Worm (Caenorhabditis elegans): Measurements from ENCODE around the gene cyp-34A9.

cyp-34A9 gene

ce11 chrV:3970410-3970809 lies at the start of gene cyp-34A9:
Gene cyp-34A9, minus strand, starts transcription at chrV:3970540.
- TF ChIP-seq nhr-28 (tag; optimal IDR thresholded peaks at IDR 0.05): no peak
- peak; percentile 10 for TF ChIP-seq pha-4 (tag; optimal IDR thresholded peaks at IDR 0.05)
- no peak for TF ChIP-seq daf-12 (tag; optimal IDR thresholded peaks at IDR 0.05)
- peak; percentile 80 for TF ChIP-seq elt-2 (tag; optimal IDR thresholded peaks at IDR 0.05)
- TF ChIP-seq mdl-1 (tag; optimal IDR thresholded peaks at IDR 0.05): no peak
- TF ChIP-seq zag-1 (tag; optimal IDR thresholded peaks at IDR 0.05): no peak
- peak; percentile 71 for TF ChIP-seq pqm-1 (tag; optimal IDR thresholded peaks at IDR 0.05)
- no peak for TF ChIP-seq fkh-2 (tag; optimal IDR thresholded peaks at IDR 0.05)

DNA sequence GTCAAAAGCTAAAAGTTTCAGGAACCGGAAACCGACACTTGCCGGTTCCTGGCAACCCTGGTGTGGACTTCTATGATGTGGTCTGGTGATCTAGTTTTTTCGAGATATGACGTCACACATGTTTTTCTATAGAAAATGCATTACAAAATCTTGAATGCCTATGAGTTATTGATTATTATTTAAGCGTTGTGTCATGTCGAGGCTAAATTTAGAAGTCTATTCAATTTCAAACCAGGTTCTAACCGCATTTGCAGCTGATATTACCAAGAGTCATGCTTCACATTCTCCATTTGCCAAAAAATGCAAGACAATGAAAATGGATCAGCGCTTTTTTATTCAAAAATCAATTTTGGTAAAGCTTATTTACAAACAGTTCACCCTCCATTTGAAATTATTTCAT lies 48.8 kb upstream of the cyp-34A9 start, which contains the start of gene K09D9.3:
K09D9.3 (plus strand) TSS at position 301 of the 400 bp plus-strand sequence.
- TF ChIP-seq fkh-10 (GFP tag; optimal IDR thresholded peaks at IDR 0.05) (no peak), ceh-28 (tag; optimal IDR thresholded peaks at IDR 0.05) (no peak), egl-27 (tag; optimal IDR thresholded peaks at IDR 0.05) (no peak), ztf-11 (tag; optimal IDR thresholded peaks at IDR 0.05) (no peak), ZK546.5 (tag; optimal IDR thresholded peaks at IDR 0.05) (no peak), ceh-16 (tag; optimal IDR thresholded peaks at IDR 0.05) (no peak), mdl-1 (tag; optimal IDR thresholded peaks at IDR 0.05) (no peak), R02D3.7 (tag; optimal IDR thresholded peaks at IDR 0.05) (no peak), elt-3 (tag; optimal IDR thresholded peaks at IDR 0.05) (no peak), mml-1 (tag; optimal IDR thresholded peaks at IDR 0.05) (no peak), nhr-76 (tag; optimal IDR thresholded peaks at IDR 0.05) (no peak), ama-1 (optimal IDR thresholded peaks at IDR 0.05) (no peak), hmg-11 (tag; optimal IDR thresholded peaks at IDR 0.05) (no peak), nhr-237 (tag; optimal IDR thresholded peaks at IDR 0.05) (no peak), pqm-1 (tag; optimal IDR thresholded peaks at IDR 0.05) (no peak), aly-2 (tag; optimal IDR thresholded peaks at IDR 0.05) (no peak), egl-5 (tag; optimal IDR thresholded peaks at IDR 0.05) (no peak)

- no peak for TF ChIP-seq nhr-25 (tag; optimal IDR thresholded peaks at IDR 0.05)
- TF ChIP-seq nhr-12 (tag; optimal IDR thresholded peaks at IDR 0.05): no peak
- TF ChIP-seq zag-1 (tag; optimal IDR thresholded peaks at IDR 0.05): no peak
- TF ChIP-seq ZK546.5 (tag; optimal IDR thresholded peaks at IDR 0.05): no peak
- TF ChIP-seq snpc-4 (tag; optimal IDR thresholded peaks at IDR 0.05): no peak
- no peak for TF ChIP-seq nhr-23 (tag; optimal IDR thresholded peaks at IDR 0.05)
- no peak for TF ChIP-seq sea-2 (GFP tag; optimal IDR thresholded peaks at IDR 0.05)
- TF ChIP-seq elt-2 (tag; optimal IDR thresholded peaks at IDR 0.05): no peak
- no peak for TF ChIP-seq nhr-28 (tag; optimal IDR thresholded peaks at IDR 0.05)
- TF ChIP-seq mml-1 (tag; optimal IDR thresholded peaks at IDR 0.05): no peak
- TF ChIP-seq nhr-77 (tag; optimal IDR thresholded peaks at IDR 0.05): no peak
- TF ChIP-seq nhr-237 (tag; optimal IDR thresholded peaks at IDR 0.05): no peak
- TF ChIP-seq nhr-76 (tag; optimal IDR thresholded peaks at IDR 0.05): no peak
- TF ChIP-seq ceh-16 (tag; optimal IDR thresholded peaks at IDR 0.05): no peak
- TF ChIP-seq jun-1 (tag; optimal IDR thresholded peaks at IDR 0.05): no peak
- TF ChIP-seq mdl-1 (tag; optimal IDR thresholded peaks at IDR 0.05): no peak
- no peak for TF ChIP-seq lin-15B (tag; optimal IDR thresholded peaks at IDR 0.05)
- TF ChIP-seq lsy-12 (tag; optimal IDR thresholded peaks at IDR 0.05): no peak
- no peak for TF ChIP-seq tbx-2 (tag; optimal IDR thresholded peaks at IDR 0.05)
- no peak for TF ChIP-seq fkh-2 (tag; optimal IDR thresholded peaks at IDR 0.05)
These were observed 48.3 kb upstream of the cyp-34A9 start for ce11 chrV:4018591-4018990.

DNA sequence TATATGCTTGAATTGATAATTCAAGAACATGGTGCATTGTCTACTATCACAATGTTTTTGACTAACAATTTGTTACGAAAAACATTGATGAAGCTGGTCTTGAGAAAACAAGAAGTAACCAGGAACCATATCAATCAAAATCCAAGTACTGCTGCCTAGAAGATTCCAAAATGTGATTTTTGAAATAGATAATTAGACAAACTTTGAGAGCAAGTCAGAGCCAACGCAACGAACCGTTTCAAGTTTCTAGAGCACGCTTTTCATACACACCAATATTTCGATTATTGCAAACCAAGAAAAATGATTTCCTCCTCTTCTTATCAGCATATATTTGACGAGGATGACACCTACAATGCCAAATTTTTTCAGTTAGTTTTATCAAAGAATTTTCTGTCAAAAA lies 46.4 kb upstream of the cyp-34A9 start, which contains the start of gene srw-89:
srw-89 (plus strand) TSS at position 301 of the 400 bp plus-strand sequence.
- TF ChIP-seq daf-12 (tag; optimal IDR thresholded peaks at IDR 0.05) (no peak), mdl-1 (tag; optimal IDR thresholded peaks at IDR 0.05) (no peak), hmg-11 (tag; optimal IDR thresholded peaks at IDR 0.05) (no peak), tbx-2 (tag; optimal IDR thresholded peaks at IDR 0.05) (no peak), elt-2 (tag; optimal IDR thresholded peaks at IDR 0.05) (no peak), aly-2 (tag; optimal IDR thresholded peaks at IDR 0.05) (no peak), nhr-237 (tag; optimal IDR thresholded peaks at IDR 0.05) (no peak), ztf-11 (tag; optimal IDR thresholded peaks at IDR 0.05) (no peak), ceh-16 (tag; optimal IDR thresholded peaks at IDR 0.05) (no peak), egl-27 (tag; optimal IDR thresholded peaks at IDR 0.05) (no peak), nhr-77 (tag; optimal IDR thresholded peaks at IDR 0.05) (no peak), ztf-4 (tag; optimal IDR thresholded peaks at IDR 0.05) (no peak), ceh-28 (tag; optimal IDR thresholded peaks at IDR 0.05) (no peak), lin-15B (tag; optimal IDR thresholded peaks at IDR 0.05) (no peak), skn-1 (tag; optimal IDR thresholded peaks at IDR 0.05) (no peak), snpc-4 (tag; optimal IDR thresholded peaks at IDR 0.05) (no peak), nhr-67 (tag; optimal IDR thresholded peaks at IDR 0.05) (no peak), ceh-9 (tag; optimal IDR thresholded peaks at IDR 0.05) (no peak), nfya-1 (tag; optimal IDR thresholded peaks at IDR 0.05; ENCODE audit: insufficient read depth) (no peak), lin-39 (tag; optimal IDR thresholded peaks at IDR 0.05) (no peak)

Data from whole organism, L3 larva.